Fruit fly (Drosophila melanogaster) whole organism, embryonic: ENCODE data around the gene Takl2.

ENCODE experiments used
- Adf1 ChIP-seq: fragments of 200-800 bp; sonication (Bioruptor generic); IDR thresholded peaks from 2 replicates; pipeline ENCODE4 v1.3.6; 2022; ENCODE audit warnings: missing biosample characterization, missing genetic modification characterization
- Atf-2 ChIP-seq: fragments of 200-800 bp; sonication (Bioruptor generic); optimal IDR thresholded peaks from 2 replicates; lab custom pipeline; 2016; ENCODE audit warnings: missing biosample characterization, missing genetic modification characterization
- Bteb2 ChIP-seq: fragments of 200-800 bp; sonication (Bioruptor generic); optimal IDR thresholded peaks from 2 replicates; lab custom pipeline; 2016; ENCODE audit warnings: missing biosample characterization, missing genetic modification characterization
- CG10565 ChIP-seq: fragments of 200-800 bp; sonication (Bioruptor generic); optimal IDR thresholded peaks from 3 replicates; lab custom pipeline; 2016; ENCODE audit warnings: missing biosample characterization, mild to moderate bottlenecking, missing genetic modification characterization
- CG11247 ChIP-seq: fragments of 200-800 bp; sonication (Bioruptor generic); IDR thresholded peaks from 2 replicates; pipeline ENCODE4 v1.3.6; 2022; ENCODE audit warnings: missing biosample characterization, missing genetic modification characterization
- CG11695 ChIP-seq: fragments of 200-800 bp; sonication (Bioruptor generic); IDR thresholded peaks from 3 replicates; pipeline ENCODE4 v1.3.6; 2022; ENCODE audit warnings: missing biosample characterization, missing genetic modification characterization
- CG11696 ChIP-seq: fragments of 200-800 bp; sonication (Bioruptor generic); IDR thresholded peaks from 2 replicates; pipeline ENCODE4 v1.3.6; 2022; ENCODE audit warnings: missing biosample characterization, missing genetic modification characterization
- CG13123 ChIP-seq: fragments of 200-800 bp; sonication (Bioruptor generic); optimal IDR thresholded peaks from 2 replicates; lab custom pipeline; 2016; ENCODE audit warnings: missing biosample characterization, missing genetic modification characterization
- CG14860 ChIP-seq: fragments of 200-800 bp; sonication (Bioruptor generic); IDR thresholded peaks from 3 replicates; pipeline ENCODE4 v1.3.6; 2022; ENCODE audit warnings: missing biosample characterization, missing genetic modification characterization; ENCODE audit not compliant: partially characterized antibody
- CG15269 ChIP-seq: fragments of 200-800 bp; sonication (Bioruptor generic); optimal IDR thresholded peaks from 2 replicates; lab custom pipeline; 2018; ENCODE audit warnings: missing biosample characterization, mild to moderate bottlenecking, missing genetic modification characterization, moderate library complexity
- CG18476 ChIP-seq: fragments of 200-800 bp; sonication (Bioruptor generic); optimal IDR thresholded peaks from 2 replicates; lab custom pipeline; 2016; ENCODE audit warnings: missing biosample characterization, mild to moderate bottlenecking, missing genetic modification characterization
- CG33213 ChIP-seq: fragments of 200-800 bp; sonication (Bioruptor generic); optimal IDR thresholded peaks from 3 replicates; lab custom pipeline; 2016; ENCODE audit warnings: missing biosample characterization, missing genetic modification characterization
- CG3847 ChIP-seq: fragments of 200-800 bp; sonication (Bioruptor generic); IDR thresholded peaks from 2 replicates; pipeline ENCODE4 v1.3.6; 2022; ENCODE audit warnings: missing biosample characterization, missing genetic modification characterization
- CG7357 ChIP-seq: fragments of 200-800 bp; sonication (Bioruptor generic); IDR thresholded peaks from 3 replicates; pipeline ENCODE4 v1.3.6; 2022; ENCODE audit warnings: missing biosample characterization, missing genetic modification characterization
- CG9817 ChIP-seq: fragments of 200-800 bp; sonication (Bioruptor generic); optimal IDR thresholded peaks from 2 replicates; lab custom pipeline; 2018; ENCODE audit warnings: missing biosample characterization, mild to moderate bottlenecking, missing genetic modification characterization, moderate library complexity
- D ChIP-seq, 2 experiments: fragments of 200-800 bp in 1 of 2; fragments of >200 bp in 1 of 2; sonication (Bioruptor generic) in 1 of 2; optimal IDR thresholded peaks; 2 replicates in 1 of 2; 3 replicates in 1 of 2; lab custom pipeline; 2017; ENCODE audit warnings: mild to moderate bottlenecking in 1 of 2, missing biosample characterization in 1 of 2, missing genetic modification characterization in 1 of 2, missing genetic modification reagents in 1 of 2
- Dip2 ChIP-seq: fragments of 200-800 bp; sonication (Bioruptor generic); IDR thresholded peaks from 2 replicates; pipeline ENCODE4 v1.3.6; 2022; ENCODE audit warnings: missing biosample characterization, missing genetic modification characterization
- Dp ChIP-seq: fragments of 200-800 bp; sonication (Bioruptor generic); optimal IDR thresholded peaks from 2 replicates; lab custom pipeline; 2018; ENCODE audit warnings: missing biosample characterization, mild to moderate bottlenecking, missing genetic modification characterization, moderate library complexity
- HLHmδ ChIP-seq: fragments of 200-800 bp; sonication (Bioruptor generic); optimal IDR thresholded peaks from 2 replicates; lab custom pipeline; 2018; ENCODE audit warnings: missing biosample characterization, mild to moderate bottlenecking, missing genetic modification characterization, moderate library complexity
- Hand ChIP-seq: fragments of 200-800 bp; sonication (Bioruptor generic); optimal IDR thresholded peaks from 2 replicates; lab custom pipeline; 2017; ENCODE audit warnings: mild to moderate bottlenecking, missing biosample characterization, missing genetic modification reagents, missing genetic modification characterization
- Hmr ChIP-seq: fragments of 200-800 bp; sonication (Bioruptor generic); optimal IDR thresholded peaks from 3 replicates; lab custom pipeline; 2017; ENCODE audit warnings: mild to moderate bottlenecking, missing biosample characterization, missing genetic modification reagents, missing genetic modification characterization
- Med ChIP-seq: fragments of 200-800 bp; sonication (Bioruptor generic); peaks from one replicate; lab custom pipeline; 2016; ENCODE audit warnings: missing biosample characterization, missing genetic modification characterization, mild to moderate bottlenecking, inconsistent platforms, moderate library complexity
- NFAT ChIP-seq: fragments of 200-800 bp; sonication (Bioruptor generic); IDR thresholded peaks from 2 replicates; pipeline ENCODE4 v1.3.6; 2022; ENCODE audit warnings: missing biosample characterization, missing genetic modification characterization
- Optix ChIP-seq: fragments of 200-800 bp; sonication (Bioruptor generic); IDR thresholded peaks from 3 replicates; pipeline ENCODE4 v1.3.6; 2022; ENCODE audit warnings: missing biosample characterization, missing genetic modification characterization
- Side ChIP-seq: fragments of 200-800 bp; sonication (Bioruptor generic); optimal IDR thresholded peaks from 2 replicates; lab custom pipeline; 2016; ENCODE audit warnings: missing biosample characterization, missing genetic modification characterization
- Trl ChIP-seq, 3 experiments: fragments of >200 bp in 2 of 3; fragments of 200-800 bp in 1 of 3; sonication (Bioruptor generic) in 1 of 3; optimal IDR thresholded peaks; 2 replicates in 1 of 3; 3 replicates in 2 of 3; lab custom pipeline; 2016 to 2017; ENCODE audit warnings: missing biosample characterization in 1 of 3, missing genetic modification characterization in 1 of 3
- Xrp1 ChIP-seq: fragments of 200-800 bp; sonication (Bioruptor generic); IDR thresholded peaks from 2 replicates; pipeline ENCODE4 v1.3.6; 2022; ENCODE audit warnings: missing biosample characterization, missing genetic modification characterization
- ara ChIP-seq: fragments of 200-800 bp; sonication (Bioruptor generic); IDR thresholded peaks from 2 replicates; pipeline ENCODE4 v1.3.6; 2022; ENCODE audit warnings: missing biosample characterization, missing genetic modification characterization
- caup ChIP-seq: fragments of 200-800 bp; sonication (Bioruptor generic); optimal IDR thresholded peaks from 3 replicates; lab custom pipeline; 2017; ENCODE audit warnings: missing biosample characterization, mild to moderate bottlenecking, missing genetic modification characterization, moderate library complexity; ENCODE audit not compliant: severe bottlenecking
- cg ChIP-seq: fragments of 200-800 bp; sonication (Bioruptor generic); optimal IDR thresholded peaks from 3 replicates; lab custom pipeline; 2019; ENCODE audit warnings: missing biosample characterization, mild to moderate bottlenecking, missing genetic modification characterization, moderate library complexity
- chinmo ChIP-seq: fragments of 200-800 bp; sonication (Bioruptor generic); IDR thresholded peaks from 4 replicates; pipeline ENCODE4 v1.3.6; 2022; ENCODE audit warnings: missing biosample characterization, missing genetic modification characterization; ENCODE audit not compliant: partially characterized antibody
- da ChIP-seq: fragments of 200-800 bp; sonication (Bioruptor generic); optimal IDR thresholded peaks from 2 replicates; lab custom pipeline; 2016; ENCODE audit warnings: missing biosample characterization, missing genetic modification characterization
- disco-r ChIP-seq: fragments of 200-800 bp; sonication (Bioruptor generic); optimal IDR thresholded peaks from 2 replicates; lab custom pipeline; 2016; ENCODE audit warnings: missing biosample characterization, missing genetic modification characterization
- dysf ChIP-seq: fragments of 200-800 bp; sonication (Bioruptor generic); IDR thresholded peaks from 3 replicates; pipeline ENCODE4 v1.3.6; 2022; ENCODE audit warnings: missing biosample characterization, missing genetic modification characterization
- fd3F ChIP-seq: fragments of 200-800 bp; sonication (Bioruptor generic); optimal IDR thresholded peaks from 2 replicates; lab custom pipeline; 2018; ENCODE audit warnings: missing biosample characterization, mild to moderate bottlenecking, missing genetic modification characterization, moderate library complexity
- fd64A ChIP-seq: fragments of 200-800 bp; sonication (Bioruptor generic); optimal IDR thresholded peaks from 3 replicates; lab custom pipeline; 2018; ENCODE audit warnings: missing biosample characterization, mild to moderate bottlenecking, missing genetic modification characterization
- gem ChIP-seq: fragments of 200-800 bp; sonication (Bioruptor generic); optimal IDR thresholded peaks from 2 replicates; lab custom pipeline; 2019; ENCODE audit warnings: missing biosample characterization, mild to moderate bottlenecking, missing genetic modification characterization, moderate library complexity
- phol ChIP-seq: fragments of 200-800 bp; sonication (Bioruptor generic); optimal IDR thresholded peaks from 3 replicates; lab custom pipeline; 2018; ENCODE audit warnings: missing biosample characterization, mild to moderate bottlenecking, missing genetic modification characterization, moderate library complexity
- pita ChIP-seq: fragments of 200-800 bp; sonication (Bioruptor generic); optimal IDR thresholded peaks from 2 replicates; lab custom pipeline; 2017; ENCODE audit warnings: missing biosample characterization, mild to moderate bottlenecking, missing genetic modification characterization
- row ChIP-seq: fragments of 200-800 bp; sonication (Bioruptor generic); IDR thresholded peaks from 3 replicates; pipeline ENCODE4 v1.3.6; 2022; ENCODE audit warnings: missing biosample characterization, missing genetic modification characterization
- so ChIP-seq: fragments of 200-800 bp; sonication (Bioruptor generic); IDR thresholded peaks from 3 replicates; pipeline ENCODE4 v1.3.6; 2022; ENCODE audit warnings: missing biosample characterization, missing genetic modification characterization
- tgo ChIP-seq: fragments of 200-800 bp; sonication (Bioruptor generic); IDR thresholded peaks from 3 replicates; pipeline ENCODE4 v1.3.6; 2022; ENCODE audit warnings: missing biosample characterization, missing genetic modification characterization
- tin ChIP-seq: fragments of 200-800 bp; sonication (Bioruptor generic); optimal IDR thresholded peaks from 3 replicates; lab custom pipeline; 2016; ENCODE audit warnings: missing biosample characterization, missing genetic modification characterization
- unpg ChIP-seq: fragments of 200-800 bp; sonication (Bioruptor generic); optimal IDR thresholded peaks from 3 replicates; lab custom pipeline; 2018; ENCODE audit warnings: missing biosample characterization, mild to moderate bottlenecking, missing genetic modification characterization, moderate library complexity
- vfl ChIP-seq: fragments of 200-800 bp; sonication (Bioruptor generic); optimal IDR thresholded peaks from 2 replicates; lab custom pipeline; 2016; ENCODE audit warnings: missing biosample characterization, missing genetic modification characterization
- wdn ChIP-seq: fragments of 200-800 bp; sonication (Bioruptor generic); IDR thresholded peaks from 2 replicates; pipeline ENCODE4 v1.3.6; 2022; ENCODE audit warnings: missing biosample characterization, missing genetic modification characterization
- zen2 ChIP-seq: fragments of 200-800 bp; sonication (Bioruptor generic); IDR thresholded peaks from 3 replicates; pipeline ENCODE4 v1.3.6; 2022; ENCODE audit warnings: missing biosample characterization, missing genetic modification characterization; ENCODE audit not compliant: partially characterized antibody

The Takl2 gene

dm6 chr3R:22724149-22724973, 9.3 kb downstream of the Takl2 start, which contains the start of gene Irp-1A (continued):
- TF ChIP-seq CG11695 (GFP tag; lab: Robert Waterston, UW) = peak; percentile 81
- peak; percentile 71 for TF ChIP-seq zen2 (GFP tag; lab: Robert Waterston, UW)
- TF ChIP-seq wdn (GFP tag; lab: Robert Waterston, UW) = peak; percentile 74
- TF ChIP-seq unpg (GFP tag; lab: Kevin White, UChicago) = peak; percentile 85
- no peak for TF ChIP-seq Optix (GFP tag; lab: Robert Waterston, UW)
- peak; percentile 77 for TF ChIP-seq Hmr
- peak; percentile 18 for TF ChIP-seq CG18476 (GFP tag; lab: Kevin White, UChicago)
- TF ChIP-seq CG9817 (tag; lab: Kevin White, UChicago) = peak; percentile 59
- peak; percentile 73 for TF ChIP-seq CG11247
- TF ChIP-seq Trl (optimal IDR thresholded peaks at IDR 0.05; lab: Kevin White, UChicago) = no peak
- no peak for TF ChIP-seq Trl (GFP tag; optimal IDR thresholded peaks at IDR 0.05; lab: Kevin White, UChicago)
- TF ChIP-seq Bteb2 (GFP tag; lab: Kevin White, UChicago) = no peak
- no peak for TF ChIP-seq CG7357 (GFP tag; lab: Robert Waterston, UW)
- TF ChIP-seq chinmo (GFP tag; lab: Robert Waterston, UW) = peak; percentile 89; the same call in 3 of the 4 replicates
- TF ChIP-seq so = no peak
- peak; percentile 86 for TF ChIP-seq CG15269 (tag; lab: Kevin White, UChicago)
- peak; percentile 71 for TF ChIP-seq CG3847 (GFP tag; lab: Robert Waterston, UW)
- TF ChIP-seq gem (tag; lab: Kevin White, UChicago) = peak; percentile 90
- no peak for TF ChIP-seq D (optimal IDR thresholded peaks at IDR 0.05; lab: Kevin White, UChicago)
- TF ChIP-seq D (GFP tag; optimal IDR thresholded peaks at IDR 0.05; lab: Kevin White, UChicago) = peak; percentile 33
- peak; percentile 72; the same call in 2 of the 3 replicates for TF ChIP-seq dysf
- peak; percentile 62 for TF ChIP-seq caup (GFP tag; lab: Kevin White, UChicago)
- TF ChIP-seq Med = peak; percentile 82
- peak; percentile 56; the same call in 2 of the 3 replicates for TF ChIP-seq CG14860
- TF ChIP-seq da = no peak
- peak; percentile 37 for TF ChIP-seq Dp
- no peak for TF ChIP-seq HLHmδ (GFP tag; lab: Kevin White, UChicago)
- peak; percentile 41 for TF ChIP-seq CG13123 (GFP tag; lab: Kevin White, UChicago)
- peak; percentile 13 for TF ChIP-seq CG33213 (GFP tag; lab: Kevin White, UChicago)
- TF ChIP-seq Atf-2 (GFP tag; lab: Kevin White, UChicago) = no peak
- no peak for TF ChIP-seq CG10565 (GFP tag; lab: Kevin White, UChicago)
- TF ChIP-seq cg (GFP tag; lab: Kevin White, UChicago) = no peak
- TF ChIP-seq CG11696 = peak; percentile 43; the same call in 1 of the 2 replicates
- no peak for TF ChIP-seq pita (GFP tag; lab: Kevin White, UChicago)
- peak; percentile 78 for TF ChIP-seq tgo (GFP tag; lab: Robert Waterston, UW)
- no peak for TF ChIP-seq fd64A
- TF ChIP-seq Adf1 (GFP tag; lab: Robert Waterston, UW) = peak; percentile 45; the same call in 1 of the 2 replicates
- TF ChIP-seq Dip2 (GFP tag; lab: Robert Waterston, UW) = no peak
- TF ChIP-seq tin (GFP tag; lab: Kevin White, UChicago) = peak; percentile 55
- TF ChIP-seq phol = peak; percentile 81
- no peak; the same call in 1 of the 2 replicates for TF ChIP-seq ara (GFP tag; lab: Robert Waterston, UW)
- TF ChIP-seq disco-r (GFP tag; lab: Kevin White, UChicago) = no peak
- peak; percentile 23 for TF ChIP-seq vfl (GFP tag; lab: Kevin White, UChicago)
- peak; percentile 86 for TF ChIP-seq row
- TF ChIP-seq Hand = peak; percentile 60
- TF ChIP-seq Xrp1 (GFP tag; lab: Robert Waterston, UW) = peak; percentile 76
- no peak for TF ChIP-seq Side
- peak; percentile 53 for TF ChIP-seq fd3F (GFP tag; lab: Kevin White, UChicago)
- TF ChIP-seq NFAT (GFP tag; lab: Robert Waterston, UW) = peak; percentile 64; the same call in 1 of the 2 replicates
